Worm (Caenorhabditis elegans) whole organism, L3 larva: ENCODE data around the gene dnj-24.

Source experiments
- R02D3.7 ChIP-seq: fragments of 150-350 bp; optimal IDR thresholded peaks from 2 replicates; lab custom pipeline; 2014; ENCODE audit warnings: missing biosample characterization, missing genetic modification characterization
- ZK546.5 ChIP-seq: sonication (generic microtip); optimal IDR thresholded peaks from 2 replicates; lab custom pipeline; 2017; ENCODE audit warnings: missing biosample characterization, missing genetic modification characterization
- aly-2 ChIP-seq: fragments of 150-350 bp; optimal IDR thresholded peaks from 2 replicates; lab custom pipeline; 2014; ENCODE audit warnings: missing biosample characterization, missing genetic modification characterization
- ama-1 ChIP-seq: fragments of 150-350 bp; optimal IDR thresholded peaks from 2 replicates; lab custom pipeline; 2018
- ceh-16 ChIP-seq: sonication (generic microtip); optimal IDR thresholded peaks from 2 replicates; lab custom pipeline; 2017; ENCODE audit warnings: missing biosample characterization, missing genetic modification characterization
- ceh-28 ChIP-seq: fragments of 150-350 bp; optimal IDR thresholded peaks from 2 replicates; lab custom pipeline; 2014; ENCODE audit warnings: missing biosample characterization, missing genetic modification reagents, missing genetic modification characterization
- ceh-82 ChIP-seq: fragments of 150-350 bp; optimal IDR thresholded peaks from 2 replicates; lab custom pipeline; 2014; ENCODE audit warnings: missing biosample characterization, missing genetic modification characterization
- ceh-9 ChIP-seq: sonication (generic microtip); optimal IDR thresholded peaks from 2 replicates; lab custom pipeline; 2018; ENCODE audit warnings: missing biosample characterization, missing genetic modification characterization
- daf-12 ChIP-seq: fragments of 150-350 bp; optimal IDR thresholded peaks from 2 replicates; lab custom pipeline; 2014; ENCODE audit warnings: missing biosample characterization, missing genetic modification reagents, missing genetic modification characterization
- egl-27 ChIP-seq: sonication (generic microtip); optimal IDR thresholded peaks from 4 replicates; lab custom pipeline; 2017; ENCODE audit warnings: missing biosample characterization, missing genetic modification reagents, missing genetic modification characterization
- egl-5 ChIP-seq: fragments of 150-350 bp; optimal IDR thresholded peaks from 2 replicates; lab custom pipeline; 2017; ENCODE audit warnings: missing biosample characterization, missing genetic modification reagents, missing genetic modification characterization, inconsistent platforms
- elt-1 ChIP-seq: fragments of 150-350 bp; optimal IDR thresholded peaks from 2 replicates; lab custom pipeline; 2014; ENCODE audit warnings: missing biosample characterization, missing genetic modification characterization
- elt-2 ChIP-seq: sonication (generic microtip); optimal IDR thresholded peaks from 2 replicates; lab custom pipeline; 2016; ENCODE audit warnings: missing genetic modification reagents, mild to moderate bottlenecking, missing genetic modification characterization, missing compliant biosample characterization
- elt-3 ChIP-seq, 3 experiments: fragments of 150-350 bp in 1 of 3; sonication (generic microtip) in 2 of 3; optimal IDR thresholded peaks; 2 replicates in 2 of 3; 4 replicates in 1 of 3; lab custom pipeline; 2014 to 2017; ENCODE audit warnings: missing biosample characterization in 3 of 3, missing genetic modification characterization in 3 of 3
- eor-1 ChIP-seq, 2 experiments: fragments of 150-350 bp; optimal IDR thresholded peaks; 2 replicates each; lab custom pipeline; 2014 to 2018; ENCODE audit warnings: missing biosample characterization in 2 of 2, missing genetic modification characterization in 2 of 2
- fkh-10 ChIP-seq: sonication (generic microtip); optimal IDR thresholded peaks from 2 replicates; lab custom pipeline; 2017; ENCODE audit warnings: missing biosample characterization, missing genetic modification reagents, missing genetic modification characterization
- fkh-2 ChIP-seq: fragments of 150-350 bp; optimal IDR thresholded peaks from 2 replicates; lab custom pipeline; 2014; ENCODE audit warnings: missing biosample characterization, missing genetic modification reagents, missing genetic modification characterization
- fos-1 ChIP-seq: fragments of 150-350 bp; optimal IDR thresholded peaks from 2 replicates; lab custom pipeline; 2014; ENCODE audit warnings: missing biosample characterization, missing genetic modification characterization
- hmg-11 ChIP-seq: sonication (generic microtip); optimal IDR thresholded peaks from 2 replicates; lab custom pipeline; 2016; ENCODE audit warnings: missing genetic modification characterization, missing compliant biosample characterization
- jun-1 ChIP-seq: fragments of 150-350 bp; optimal IDR thresholded peaks from 2 replicates; lab custom pipeline; 2014; ENCODE audit warnings: missing biosample characterization, missing genetic modification reagents, missing genetic modification characterization
- lin-15B ChIP-seq: fragments of 150-350 bp; optimal IDR thresholded peaks from 2 replicates; lab custom pipeline; 2014; ENCODE audit warnings: missing biosample characterization, missing genetic modification characterization
- lin-39 ChIP-seq: fragments of 150-350 bp; optimal IDR thresholded peaks from 2 replicates; lab custom pipeline; 2018; ENCODE audit warnings: missing biosample characterization, missing genetic modification reagents, missing genetic modification characterization
- lsy-12 ChIP-seq: sonication (generic microtip); optimal IDR thresholded peaks from 2 replicates; lab custom pipeline; 2016; ENCODE audit warnings: mild to moderate bottlenecking, missing genetic modification characterization, missing compliant biosample characterization
- mdl-1 ChIP-seq: fragments of 150-350 bp; optimal IDR thresholded peaks from 2 replicates; lab custom pipeline; 2014; ENCODE audit warnings: missing biosample characterization, missing genetic modification characterization
- mml-1 ChIP-seq: fragments of 150-350 bp; sonication (generic microtip); optimal IDR thresholded peaks from 3 replicates; lab custom pipeline; 2014; ENCODE audit warnings: missing biosample characterization, missing genetic modification characterization
- nfya-1 ChIP-seq: sonication (generic microtip); optimal IDR thresholded peaks from 2 replicates; lab custom pipeline; 2017; ENCODE audit warnings: missing genetic modification characterization, mild to moderate bottlenecking, missing compliant biosample characterization, antibody characterized with exemption, moderate library complexity; ENCODE audit not compliant: insufficient read depth
- nhr-11 ChIP-seq: fragments of 150-350 bp; optimal IDR thresholded peaks from 2 replicates; lab custom pipeline; 2014; ENCODE audit warnings: missing biosample characterization, missing genetic modification characterization
- nhr-12 ChIP-seq: fragments of 150-350 bp; optimal IDR thresholded peaks from 2 replicates; lab custom pipeline; 2014; ENCODE audit warnings: missing biosample characterization, missing genetic modification characterization
- nhr-23 ChIP-seq: fragments of 150-350 bp; optimal IDR thresholded peaks from 2 replicates; lab custom pipeline; 2014; ENCODE audit warnings: missing biosample characterization, missing genetic modification reagents, missing genetic modification characterization
- nhr-237 ChIP-seq: fragments of 150-350 bp; optimal IDR thresholded peaks from 2 replicates; lab custom pipeline; 2014; ENCODE audit warnings: missing biosample characterization, missing genetic modification characterization
- nhr-25 ChIP-seq: sonication (generic microtip); optimal IDR thresholded peaks from 2 replicates; lab custom pipeline; 2017; ENCODE audit warnings: missing biosample characterization, missing genetic modification characterization
- nhr-28 ChIP-seq: fragments of 150-350 bp; optimal IDR thresholded peaks from 2 replicates; lab custom pipeline; 2014; ENCODE audit warnings: missing biosample characterization, missing genetic modification characterization
- nhr-43 ChIP-seq: sonication (generic microtip); optimal IDR thresholded peaks from 2 replicates; lab custom pipeline; 2016; ENCODE audit warnings: mild to moderate bottlenecking, missing genetic modification characterization, missing compliant biosample characterization; ENCODE audit not compliant: poor library complexity, severe bottlenecking
- nhr-67 ChIP-seq: fragments of 150-350 bp; optimal IDR thresholded peaks from 2 replicates; lab custom pipeline; 2014; ENCODE audit warnings: missing biosample characterization, missing genetic modification characterization
- nhr-76 ChIP-seq: fragments of 150-350 bp; sonication (generic microtip); optimal IDR thresholded peaks from 5 replicates; lab custom pipeline; 2014; ENCODE audit warnings: missing biosample characterization, missing genetic modification characterization
- nhr-77 ChIP-seq: fragments of 150-350 bp; optimal IDR thresholded peaks from 2 replicates; lab custom pipeline; 2014; ENCODE audit warnings: missing biosample characterization, missing genetic modification characterization
- pha-4 ChIP-seq: fragments of 150-350 bp; optimal IDR thresholded peaks from 2 replicates; lab custom pipeline; 2014; ENCODE audit warnings: missing biosample characterization, missing genetic modification reagents, missing genetic modification characterization
- pqm-1 ChIP-seq: fragments of 150-350 bp; optimal IDR thresholded peaks from 2 replicates; lab custom pipeline; 2017; ENCODE audit warnings: missing biosample characterization, missing genetic modification characterization, inconsistent platforms
- sea-2 ChIP-seq: fragments of 150-350 bp; sonication (generic microtip); optimal IDR thresholded peaks from 4 replicates; lab custom pipeline; 2014; ENCODE audit warnings: missing biosample characterization, missing genetic modification reagents, missing genetic modification characterization
- skn-1 ChIP-seq: fragments of 150-350 bp; optimal IDR thresholded peaks from 2 replicates; lab custom pipeline; 2014; ENCODE audit warnings: missing biosample characterization, missing genetic modification characterization
- snpc-4 ChIP-seq: fragments of 150-350 bp; optimal IDR thresholded peaks from 2 replicates; lab custom pipeline; 2014; ENCODE audit warnings: missing biosample characterization, missing genetic modification characterization
- tbx-2 ChIP-seq: sonication (generic microtip); optimal IDR thresholded peaks from 2 replicates; lab custom pipeline; 2016; ENCODE audit warnings: mild to moderate bottlenecking, missing genetic modification characterization, missing compliant biosample characterization
- unc-39 ChIP-seq: sonication (generic microtip); optimal IDR thresholded peaks from 4 replicates; lab custom pipeline; 2017; ENCODE audit warnings: missing biosample characterization, missing genetic modification characterization
- unc-62 ChIP-seq: fragments of 150-350 bp; sonication (generic microtip); optimal IDR thresholded peaks from 4 replicates; lab custom pipeline; 2014; ENCODE audit warnings: missing biosample characterization, missing genetic modification reagents, missing genetic modification characterization
- zag-1 ChIP-seq: fragments of 150-350 bp; optimal IDR thresholded peaks from 2 replicates; lab custom pipeline; 2014; ENCODE audit warnings: missing biosample characterization, missing genetic modification characterization
- ztf-11 ChIP-seq: fragments of 150-350 bp; optimal IDR thresholded peaks from 2 replicates; lab custom pipeline; 2014; ENCODE audit warnings: missing biosample characterization, missing genetic modification characterization
- ztf-4 ChIP-seq: fragments of 150-350 bp; optimal IDR thresholded peaks from 2 replicates; lab custom pipeline; 2014; ENCODE audit warnings: missing biosample characterization, missing genetic modification characterization

The dnj-24 gene

ce11 chrIII:5367995-5368899 lies 55.6 kb downstream of the dnj-24 start, which contains the start of gene dhs-9:
dhs-9 (minus strand) TSS chrIII:5368045.
- TF ChIP-seq egl-5 (tag; lab: Kevin White, UChicago) (peak; percentile 46), mdl-1 (no peak), ceh-28 (tag; lab: Kevin White, UChicago) (no peak), ceh-16 (no peak), nhr-77 (no peak), nhr-25 (tag; lab: Kevin White, UChicago) (no peak), nhr-43 (tag; lab: Kevin White, UChicago) (peak; percentile 69), nhr-28 (tag; lab: Kevin White, UChicago) (no peak), pqm-1 (tag; lab: Kevin White, UChicago) (peak; percentile 54), fos-1 (tag; lab: Kevin White, UChicago) (no peak), mml-1 (tag; lab: Kevin White, UChicago) (no peak), nfya-1 (tag; lab: Kevin White, UChicago) (peak; percentile 10), aly-2 (tag; lab: Kevin White, UChicago) (no peak), ceh-82 (tag; lab: Kevin White, UChicago) (no peak), R02D3.7 (tag; lab: Kevin White, UChicago) (no peak), jun-1 (tag; lab: Kevin White, UChicago) (no peak), unc-62 (no peak), tbx-2 (tag; lab: Kevin White, UChicago) (peak; percentile 35), skn-1 (tag; lab: Kevin White, UChicago) (peak; percentile 86), nhr-237 (tag; lab: Kevin White, UChicago) (no peak), lin-15B (tag; lab: Kevin White, UChicago) (no peak), pha-4 (peak; percentile 85), snpc-4 (peak; percentile 16), unc-39 (tag; lab: Kevin White, UChicago) (no peak), ztf-11 (tag; lab: Kevin White, UChicago) (no peak), ama-1 (no peak), nhr-76 (tag; lab: Kevin White, UChicago) (no peak), ZK546.5 (no peak), elt-2 (tag; lab: Kevin White, UChicago) (peak; percentile 62), ztf-4 (no peak), eor-1 (tag; optimal IDR thresholded peaks at IDR 0.05; lab: Kevin White, UChicago) (no peak), fkh-2 (tag; lab: Kevin White, UChicago) (no peak), nhr-23 (no peak), elt-1 (tag; lab: Kevin White, UChicago) (no peak), hmg-11 (peak; percentile 1), lin-39 (tag; lab: Kevin White, UChicago) (no peak), lsy-12 (tag; lab: Kevin White, UChicago) (no peak), egl-27 (tag; lab: Kevin White, UChicago) (no peak), sea-2 (GFP tag; lab: Kevin White, UChicago) (no peak), ceh-9 (no peak), fkh-10 (GFP tag; lab: Kevin White, UChicago) (no peak), nhr-67 (no peak), daf-12 (tag; lab: Kevin White, UChicago) (no peak), nhr-11 (no peak), zag-1 (tag; lab: Kevin White, UChicago) (no peak), elt-3 (tag; optimal IDR thresholded peaks at IDR 0.05; lab: Kevin White, UChicago) (no peak), nhr-12 (no peak)
